Worm (Caenorhabditis elegans): ENCODE measurements around the gene R07A4.3.

R07A4.3 gene

DNA sequence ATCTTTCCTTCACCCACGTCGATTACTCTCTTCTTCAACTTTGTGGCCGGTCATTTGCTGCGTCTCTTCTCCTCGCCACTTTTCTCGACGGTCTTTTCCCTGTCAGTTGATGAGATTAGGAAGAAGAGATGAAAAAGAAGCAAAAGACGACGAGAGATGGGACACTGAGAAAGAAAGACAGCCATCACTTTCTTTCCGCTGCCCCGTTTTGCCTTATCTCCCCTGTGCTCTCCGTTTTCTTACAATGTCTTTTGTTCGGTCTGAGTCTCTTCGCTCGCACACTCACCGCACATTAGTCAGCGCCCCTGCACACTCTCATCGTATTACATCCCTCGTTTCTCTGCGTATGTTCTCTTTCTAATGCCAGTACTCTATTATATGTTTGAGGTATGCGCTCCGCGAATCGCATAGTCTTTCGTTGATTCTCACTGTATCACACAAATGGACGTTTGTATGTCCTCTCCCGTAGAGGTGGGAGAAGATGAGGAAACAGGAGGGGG lies 12.7 kb downstream of the R07A4.3 start (continued):
- 0 out of 2 replicates have a peak, but pooled peaks have one; percentile 36 for TF ChIP-seq let-526 (GFP tag; IDR thresholded peaks at IDR 0.05)
- TF ChIP-seq ztf-6 (GFP tag; IDR thresholded peaks at IDR 0.05), result no peak
- TF ChIP-seq hlh-26 (GFP tag; conservative IDR thresholded peaks at IDR 0.05), result no peak
- TF ChIP-seq ztf-26 (tag; optimal IDR thresholded peaks at IDR 0.05), result peak; percentile 85
- TF ChIP-seq ekl-4 (GFP tag; IDR thresholded peaks at IDR 0.05), result 0 out of 2 replicates have a peak, but pooled peaks have one; percentile 80
- TF ChIP-seq aptf-3 (GFP tag; IDR thresholded peaks at IDR 0.05), result no peak
- TF ChIP-seq snpc-1.3 (tag; optimal IDR thresholded peaks at IDR 0.05; ENCODE audit: insufficient read depth), result peak; percentile 21
- TF ChIP-seq repo-1 (tag; optimal IDR thresholded peaks at IDR 0.05), result peak; percentile 76
- 0 out of 2 replicates have a peak, but pooled peaks have one; percentile 37 for TF ChIP-seq Y56A3A.18 (GFP tag; IDR thresholded peaks at IDR 0.05)
- TF ChIP-seq atf-7 (tag; optimal IDR thresholded peaks at IDR 0.05), result peak; percentile 91
- peak; percentile 94 for TF ChIP-seq B0336.3 (GFP tag; IDR thresholded peaks at IDR 0.05)
- peak; percentile 82 for TF ChIP-seq madf-10 (tag; optimal IDR thresholded peaks at IDR 0.05)
- TF ChIP-seq attf-5 (GFP tag; optimal IDR thresholded peaks at IDR 0.05), result peak; percentile 81
- no peak for TF ChIP-seq F37B4.10 (GFP tag; IDR thresholded peaks at IDR 0.05)
- TF ChIP-seq akir-1 (GFP tag; optimal IDR thresholded peaks at IDR 0.05), result no peak
- TF ChIP-seq attf-3 (GFP tag; conservative IDR thresholded peaks at IDR 0.05), result 0 out of 2 replicates have a peak, but pooled peaks have one; percentile 22
- TF ChIP-seq snpc-3.4 (tag; optimal IDR thresholded peaks at IDR 0.05), result peak; percentile 39
- TF ChIP-seq lir-1 (GFP tag; conservative IDR thresholded peaks at IDR 0.05), result 0 out of 2 replicates have a peak, but pooled peaks have one; percentile 35
- TF ChIP-seq somi-1 (GFP tag; optimal IDR thresholded peaks at IDR 0.05), result peak; percentile 89
- TF ChIP-seq bed-2 (GFP tag; IDR thresholded peaks at IDR 0.05), result no peak
- TF ChIP-seq egl-18 (GFP tag; IDR thresholded peaks at IDR 0.05), result no peak
- peak; percentile 85; the same call in 1 of the 2 replicates for TF ChIP-seq nfyb-1 (GFP tag; IDR thresholded peaks at IDR 0.05)
- TF ChIP-seq lsy-27 (tag; optimal IDR thresholded peaks at IDR 0.05; ENCODE audit: borderline replicate concordance, insufficient read depth), result no peak
- TF ChIP-seq nhr-120 (GFP tag; IDR thresholded peaks at IDR 0.05), result no peak
- peak; percentile 92 for TF ChIP-seq nhr-80 (tag; optimal IDR thresholded peaks at IDR 0.05)
- peak; percentile 91 for TF ChIP-seq hmg-1.2 (GFP tag; IDR thresholded peaks at IDR 0.05)
- no peak; the same call in none of the 2 replicates for TF ChIP-seq egrh-3 (GFP tag; IDR thresholded peaks at IDR 0.05)
- TF ChIP-seq ceh-27 (GFP tag; optimal IDR thresholded peaks at IDR 0.05), result peak; percentile 43
- peak; percentile 44 for TF ChIP-seq ets-4 (GFP tag; optimal IDR thresholded peaks at IDR 0.05)
- peak; percentile 68; the same call in 1 of the 2 replicates for TF ChIP-seq hmg-20 (GFP tag; IDR thresholded peaks at IDR 0.05)
- peak; percentile 94 for TF ChIP-seq chd-7 (tag; optimal IDR thresholded peaks at IDR 0.05)
- no peak for TF ChIP-seq mel-28 (tag; optimal IDR thresholded peaks at IDR 0.05; ENCODE audit: borderline replicate concordance)
- TF ChIP-seq madf-6 (GFP tag; IDR thresholded peaks at IDR 0.05), result no peak
- TF ChIP-seq sdz-38 (tag; optimal IDR thresholded peaks at IDR 0.05), result no peak
- TF ChIP-seq hsf-1 (GFP tag; IDR thresholded peaks at IDR 0.05), result no peak
- peak; percentile 96 for TF ChIP-seq lin-40 (tag; optimal IDR thresholded peaks at IDR 0.05)
- no peak for TF ChIP-seq ceh-58 (GFP tag; IDR thresholded peaks at IDR 0.05)
- 0 out of 2 replicates have a peak, but pooled peaks have one; percentile 48 for TF ChIP-seq madf-3 (GFP tag; IDR thresholded peaks at IDR 0.05)
- peak; percentile 9 for TF ChIP-seq B0261.1 (tag; optimal IDR thresholded peaks at IDR 0.05)
- no peak for TF ChIP-seq rpc-1 (optimal IDR thresholded peaks at IDR 0.05)
- no peak for TF ChIP-seq rpc-1 (tag; optimal IDR thresholded peaks at IDR 0.05)
- TF ChIP-seq Y79H2A.3 (GFP tag; conservative IDR thresholded peaks at IDR 0.05), result no peak
- peak; percentile 61 for TF ChIP-seq lin-26 (GFP tag; IDR thresholded peaks at IDR 0.05)
- TF ChIP-seq egl-44 (GFP tag; IDR thresholded peaks at IDR 0.05), result peak; percentile 91
- TF ChIP-seq die-1 (tag; optimal IDR thresholded peaks at IDR 0.05), result peak; percentile 64
- TF ChIP-seq sea-2 (GFP tag; IDR thresholded peaks at IDR 0.05), result no peak
- no peak for TF ChIP-seq T26A5.8 (tag; optimal IDR thresholded peaks at IDR 0.05)
- TF ChIP-seq mes-4 (tag; optimal IDR thresholded peaks at IDR 0.05), result no peak
- TF ChIP-seq ztf-28 (GFP tag; IDR thresholded peaks at IDR 0.05), result no peak
